Fruit fly (Drosophila melanogaster) whole organism, prepupa: ENCODE results near the gene Mur29B.

Experiments used
- Blimp-1 ChIP-seq: fragments of 200-800 bp; sonication (Bioruptor generic); optimal IDR thresholded peaks from 3 replicates; lab custom pipeline; 2017; ENCODE audit warnings: missing biosample characterization, missing genetic modification characterization, mild to moderate bottlenecking, moderate library complexity, missing genetic modification reagents
- CG10631 ChIP-seq: fragments of 200-800 bp; sonication (Bioruptor generic); optimal IDR thresholded peaks from 2 replicates; lab custom pipeline; 2016; ENCODE audit warnings: missing biosample characterization, missing genetic modification characterization
- CG10669 ChIP-seq: fragments of 200-800 bp; sonication (Bioruptor generic); optimal IDR thresholded peaks from 3 replicates; lab custom pipeline; 2018; ENCODE audit warnings: missing biosample characterization, mild to moderate bottlenecking, missing genetic modification characterization, moderate library complexity
- CG11294 ChIP-seq: fragments of 200-800 bp; sonication (Bioruptor generic); IDR thresholded peaks from 2 replicates; pipeline ENCODE4 v1.3.6; 2022; ENCODE audit warnings: missing biosample characterization, missing genetic modification characterization
- CG11902 ChIP-seq: fragments of 200-800 bp; sonication (Bioruptor generic); optimal IDR thresholded peaks from 3 replicates; lab custom pipeline; 2016; ENCODE audit warnings: missing biosample characterization, missing genetic modification characterization
- CG16779 ChIP-seq: fragments of 200-800 bp; sonication (Bioruptor generic); optimal IDR thresholded peaks from 3 replicates; lab custom pipeline; 2017; ENCODE audit warnings: missing biosample characterization, mild to moderate bottlenecking, missing genetic modification characterization
- CG3032 ChIP-seq: fragments of 200-800 bp; optimal IDR thresholded peaks from 2 replicates; lab custom pipeline; 2019; ENCODE audit warnings: missing biosample characterization, mild to moderate bottlenecking, missing genetic modification characterization, moderate library complexity
- CG31627 ChIP-seq: fragments of 200-800 bp; sonication (Bioruptor generic); optimal IDR thresholded peaks from 3 replicates; lab custom pipeline; 2016; ENCODE audit warnings: missing biosample characterization, missing genetic modification characterization
- CG32006 ChIP-seq: fragments of 200-800 bp; sonication (Bioruptor generic); optimal IDR thresholded peaks from 3 replicates; lab custom pipeline; 2017; ENCODE audit warnings: missing biosample characterization, mild to moderate bottlenecking, missing genetic modification characterization
- CG34406 ChIP-seq: fragments of 200-800 bp; sonication (Bioruptor generic); optimal IDR thresholded peaks from 3 replicates; lab custom pipeline; 2016; ENCODE audit warnings: missing biosample characterization, missing genetic modification characterization
- CG3919 ChIP-seq: fragments of 200-800 bp; sonication (Bioruptor generic); optimal IDR thresholded peaks from 3 replicates; lab custom pipeline; 2016; ENCODE audit warnings: missing biosample characterization, missing genetic modification characterization
- CG4318 ChIP-seq: fragments of 200-800 bp; sonication (Bioruptor generic); optimal IDR thresholded peaks from 3 replicates; lab custom pipeline; 2017; ENCODE audit warnings: missing biosample characterization, mild to moderate bottlenecking, missing genetic modification characterization
- CG6163 ChIP-seq: fragments of 200-800 bp; sonication (Bioruptor generic); IDR thresholded peaks from 3 replicates; pipeline ENCODE4 v1.3.6; 2022; ENCODE audit warnings: missing biosample characterization, missing genetic modification characterization
- CG6792 ChIP-seq: fragments of 200-800 bp; sonication (Bioruptor generic); optimal IDR thresholded peaks from 3 replicates; lab custom pipeline; 2016; ENCODE audit warnings: missing biosample characterization, missing genetic modification characterization
- CG8119 ChIP-seq: fragments of 200-800 bp; sonication (Bioruptor generic); IDR thresholded peaks from 3 replicates; pipeline ENCODE4 v1.3.6; 2022; ENCODE audit warnings: missing biosample characterization, missing genetic modification characterization
- Eip75B ChIP-seq: fragments of 200-800 bp; sonication (Bioruptor generic); optimal IDR thresholded peaks from 3 replicates; lab custom pipeline; 2016; ENCODE audit warnings: missing biosample characterization, missing genetic modification characterization
- Eip78C ChIP-seq: fragments of 200-800 bp; sonication (Bioruptor generic); peaks from one replicate; lab custom pipeline; 2016; ENCODE audit warnings: missing biosample characterization, missing genetic modification characterization
- Eip93F ChIP-seq: fragments of 200-800 bp; sonication (Bioruptor generic); optimal IDR thresholded peaks from 2 replicates; lab custom pipeline; 2016; ENCODE audit warnings: missing biosample characterization, mild to moderate bottlenecking, missing genetic modification characterization
- Ets96B ChIP-seq: fragments of 200-800 bp; optimal IDR thresholded peaks from 2 replicates; lab custom pipeline; 2019; ENCODE audit warnings: missing biosample characterization, mild to moderate bottlenecking, missing genetic modification characterization, moderate library complexity
- Gug ChIP-seq: fragments of 200-800 bp; sonication (Bioruptor generic); IDR thresholded peaks from 2 replicates; pipeline ENCODE4 v1.3.6; 2022; ENCODE audit warnings: missing biosample characterization, missing genetic modification characterization
- Hr38 ChIP-seq: sonication (Bioruptor generic); optimal IDR thresholded peaks from 2 replicates; lab custom pipeline; 2016; ENCODE audit warnings: missing biosample characterization, missing genetic modification characterization
- Hr39 ChIP-seq: fragments of 200-800 bp; sonication (Bioruptor generic); optimal IDR thresholded peaks from 2 replicates; lab custom pipeline; 2016; ENCODE audit warnings: missing biosample characterization, missing genetic modification characterization
- Hr4 ChIP-seq: fragments of 200-800 bp; sonication (Bioruptor generic); optimal IDR thresholded peaks from 3 replicates; lab custom pipeline; 2016; ENCODE audit warnings: missing biosample characterization, missing genetic modification characterization
- Met ChIP-seq: fragments of 200-800 bp; sonication (Bioruptor generic); optimal IDR thresholded peaks from 3 replicates; lab custom pipeline; 2016; ENCODE audit warnings: missing biosample characterization, missing genetic modification characterization
- Smox ChIP-seq: fragments of 200-800 bp; sonication (Bioruptor generic); optimal IDR thresholded peaks from 3 replicates; lab custom pipeline; 2016; ENCODE audit warnings: missing biosample characterization, missing genetic modification characterization
- Sox14 ChIP-seq: fragments of 200-800 bp; sonication (Bioruptor generic); optimal IDR thresholded peaks from 3 replicates; lab custom pipeline; 2016; ENCODE audit warnings: missing biosample characterization, missing genetic modification characterization
- Sox15 ChIP-seq: fragments of 200-800 bp; sonication (Bioruptor generic); optimal IDR thresholded peaks from 3 replicates; lab custom pipeline; 2016; ENCODE audit warnings: missing biosample characterization, missing genetic modification characterization
- acj6 ChIP-seq: fragments of 200-800 bp; sonication (Bioruptor generic); optimal IDR thresholded peaks from 3 replicates; lab custom pipeline; 2016; ENCODE audit warnings: missing biosample characterization, missing genetic modification characterization
- cyc ChIP-seq: fragments of 200-800 bp; sonication (Bioruptor generic); optimal IDR thresholded peaks from 3 replicates; lab custom pipeline; 2016; ENCODE audit warnings: missing biosample characterization, missing genetic modification characterization
- dac ChIP-seq: fragments of 200-800 bp; sonication (Bioruptor generic); optimal IDR thresholded peaks from 2 replicates; lab custom pipeline; 2017; ENCODE audit warnings: missing biosample characterization, mild to moderate bottlenecking, missing genetic modification characterization
- dsx ChIP-seq: fragments of 200-800 bp; optimal IDR thresholded peaks from 3 replicates; lab custom pipeline; 2019; ENCODE audit warnings: missing biosample characterization, mild to moderate bottlenecking, missing genetic modification characterization, moderate library complexity; ENCODE audit not compliant: poor library complexity, severe bottlenecking
- eg ChIP-seq: fragments of 200-800 bp; sonication (Bioruptor generic); IDR thresholded peaks from 3 replicates; pipeline ENCODE4 v1.3.6; 2022; ENCODE audit warnings: missing biosample characterization, missing genetic modification characterization
- esn ChIP-seq: fragments of 200-800 bp; sonication (Bioruptor generic); optimal IDR thresholded peaks from 2 replicates; lab custom pipeline; 2016; ENCODE audit warnings: missing biosample characterization, mild to moderate bottlenecking, missing genetic modification characterization, moderate library complexity
- fd85E ChIP-seq: fragments of 200-800 bp; sonication (Bioruptor generic); optimal IDR thresholded peaks from 3 replicates; lab custom pipeline; 2016; ENCODE audit warnings: missing biosample characterization, missing genetic modification characterization
- fkh ChIP-seq: fragments of 200-800 bp; sonication (Bioruptor generic); optimal IDR thresholded peaks from 3 replicates; lab custom pipeline; 2017; ENCODE audit warnings: missing biosample characterization, mild to moderate bottlenecking, missing genetic modification characterization, moderate library complexity
- lz ChIP-seq: fragments of 200-800 bp; sonication (Bioruptor generic); optimal IDR thresholded peaks from 3 replicates; lab custom pipeline; 2016; ENCODE audit warnings: missing biosample characterization, missing genetic modification characterization
- net ChIP-seq: fragments of 200-800 bp; sonication (Bioruptor generic); optimal IDR thresholded peaks from 3 replicates; lab custom pipeline; 2016; ENCODE audit warnings: missing biosample characterization, missing genetic modification characterization
- pdm3 ChIP-seq: fragments of 200-800 bp; sonication (Bioruptor generic); optimal IDR thresholded peaks from 3 replicates; lab custom pipeline; 2016; ENCODE audit warnings: missing biosample characterization, missing genetic modification characterization
- salr ChIP-seq, 2 experiments: fragments of 200-800 bp; sonication (Bioruptor generic); optimal IDR thresholded peaks; 3 replicates each; lab custom pipeline; 2016 to 2018; ENCODE audit warnings: missing biosample characterization in 2 of 2, missing genetic modification characterization in 2 of 2, mild to moderate bottlenecking in 1 of 2
- spab ChIP-seq: fragments of 200-800 bp; sonication (Bioruptor generic); optimal IDR thresholded peaks from 2 replicates; lab custom pipeline; 2017; ENCODE audit warnings: missing biosample characterization, mild to moderate bottlenecking, missing genetic modification characterization, missing genetic modification reagents
- ss ChIP-seq, 2 experiments: fragments of 200-800 bp; sonication (Bioruptor generic); optimal IDR thresholded peaks; 2 replicates in 1 of 2; 3 replicates in 1 of 2; lab custom pipeline; 2017 to 2018; ENCODE audit warnings: mild to moderate bottlenecking in 2 of 2, missing biosample characterization in 2 of 2, missing genetic modification characterization in 2 of 2, moderate library complexity in 1 of 2
- svp ChIP-seq: fragments of 200-800 bp; sonication (Bioruptor generic); peaks from one replicate; lab custom pipeline; 2016; ENCODE audit warnings: missing biosample characterization, missing genetic modification characterization
- topi ChIP-seq: fragments of 200-800 bp; sonication (Bioruptor generic); optimal IDR thresholded peaks from 3 replicates; lab custom pipeline; 2016; ENCODE audit warnings: missing biosample characterization, missing genetic modification characterization
- vri ChIP-seq: fragments of 200-800 bp; sonication (Bioruptor generic); optimal IDR thresholded peaks from 3 replicates; lab custom pipeline; 2016; ENCODE audit warnings: missing biosample characterization, mild to moderate bottlenecking, missing genetic modification characterization

Mur29B gene

dm6 chr2L:8364006-8364956 lies 12.3 kb downstream of the Mur29B start, which contains the start of the genes RpS13 and CSN8 (continued):
- TF ChIP-seq spab (no peak), fd85E (GFP tag; lab: Kevin White, UChicago) (no peak), CG10669 (GFP tag; lab: Kevin White, UChicago) (no peak), Gug (GFP tag; lab: Robert Waterston, UW) (no peak), eg (GFP tag; lab: Robert Waterston, UW) (no peak), acj6 (GFP tag; lab: Kevin White, UChicago) (no peak), pdm3 (no peak), CG8119 (GFP tag; lab: Robert Waterston, UW) (0 out of 3 replicates have a peak, but pooled peaks have one; percentile 18), CG3032 (tag; lab: Kevin White, UChicago) (no peak), Eip78C (GFP tag; lab: Kevin White, UChicago) (peak; percentile 59), CG11902 (GFP tag; lab: Kevin White, UChicago) (no peak), topi (GFP tag; lab: Kevin White, UChicago) (peak; percentile 8), Met (peak; percentile 16)

- TF ChIP-seq CG11902 (GFP tag; lab: Kevin White, UChicago) (peak; percentile 38), Blimp-1 (GFP tag; lab: Kevin White, UChicago) (no peak), Ets96B (tag; lab: Kevin White, UChicago) (peak; percentile 12), Smox (GFP tag; lab: Kevin White, UChicago) (peak; percentile 58), cyc (GFP tag; lab: Kevin White, UChicago) (peak; percentile 10), lz (GFP tag; lab: Kevin White, UChicago) (peak; percentile 55), dsx (GFP tag; lab: Kevin White, UChicago) (no peak), CG6163 (0 out of 3 replicates have a peak, but pooled peaks have one; percentile 6), Hr38 (GFP tag; lab: Kevin White, UChicago) (no peak), Hr39 (GFP tag; lab: Kevin White, UChicago) (peak; percentile 48), esn (GFP tag; lab: Kevin White, UChicago) (peak; percentile 54), vri (peak; percentile 27), CG3032 (tag; lab: Kevin White, UChicago) (peak; percentile 12), fkh (GFP tag; lab: Kevin White, UChicago) (peak; percentile 75), CG16779 (tag; lab: Kevin White, UChicago) (no peak), eg (GFP tag; lab: Robert Waterston, UW) (no peak), topi (GFP tag; lab: Kevin White, UChicago) (peak; percentile 39), ss (GFP tag; optimal IDR thresholded peaks at IDR 0.05; lab: Kevin White, UChicago) (peak in 1 of 2 experiments; percentile 48), Hr4 (peak; percentile 44), Eip93F (GFP tag; lab: Kevin White, UChicago) (no peak), salr (GFP tag; optimal IDR thresholded peaks at IDR 0.05; lab: Kevin White, UChicago) (no peak), Eip75B (peak; percentile 31), Sox15 (GFP tag; lab: Kevin White, UChicago) (no peak), Sox14 (GFP tag; lab: Kevin White, UChicago) (no peak), Met (peak; percentile 40), CG32006 (no peak), CG4318 (no peak), CG6792 (no peak), CG31627 (peak; percentile 42), pdm3 (peak; percentile 46), CG34406 (GFP tag; lab: Kevin White, UChicago) (no peak), dac (GFP tag; lab: Kevin White, UChicago) (no peak), CG3919 (GFP tag; lab: Kevin White, UChicago) (no peak), Eip78C (GFP tag; lab: Kevin White, UChicago) (peak; percentile 77), net (GFP tag; lab: Kevin White, UChicago) (no peak), CG10631 (GFP tag; lab: Kevin White, UChicago) (peak; percentile 45), CG11294 (no peak), acj6 (GFP tag; lab: Kevin White, UChicago) (peak; percentile 15), svp (GFP tag; lab: Kevin White, UChicago) (peak; percentile 82)
Measured at dm6 chr2L:8365701-8366643, 14.0 kb downstream of the Mur29B start, which contains the start of gene Pp2A-29B. Gene Pp2A-29B, plus strand, starts transcription at chr2L:8366038.
